Worm (Caenorhabditis elegans): ENCODE data around the gene str-207.

DNA sequence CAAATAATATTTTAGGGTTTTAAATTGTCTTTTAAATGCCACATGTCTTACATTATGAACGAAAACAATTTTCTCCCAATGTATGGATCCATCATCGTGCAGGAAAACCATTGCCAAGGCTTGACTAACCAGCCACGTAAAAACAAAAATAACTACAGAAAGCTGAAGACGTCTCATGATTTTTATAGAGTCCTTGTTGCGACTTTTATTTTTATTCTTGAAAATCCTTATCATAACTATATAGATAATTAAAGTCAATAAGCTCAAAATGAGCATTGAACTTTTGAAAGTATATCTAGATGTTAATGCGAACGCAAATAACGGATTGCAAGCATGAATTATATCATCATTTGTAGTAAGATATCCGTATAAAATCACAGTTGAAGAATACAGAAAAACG, 28.6 kb downstream of the str-207 start:
- TF ChIP-seq pha-4 (GFP tag; IDR thresholded peaks at IDR 0.05) = no peak
- no peak for TF ChIP-seq pha-4 (tag; optimal IDR thresholded peaks at IDR 0.05)
- TF ChIP-seq nhr-41 (GFP tag; IDR thresholded peaks at IDR 0.05) = no peak
- no peak for TF ChIP-seq lir-3 (tag; optimal IDR thresholded peaks at IDR 0.05)
- TF ChIP-seq nhr-111 (GFP tag; optimal IDR thresholded peaks at IDR 0.05) = no peak
- no peak for TF ChIP-seq unc-62 (GFP tag; optimal IDR thresholded peaks at IDR 0.05 in 1 of 2)
- TF ChIP-seq unc-62 (tag; optimal IDR thresholded peaks at IDR 0.05) = no peak
- TF ChIP-seq nhr-48 (tag; optimal IDR thresholded peaks at IDR 0.05) = no peak
- TF ChIP-seq pqm-1 (tag; optimal IDR thresholded peaks at IDR 0.05) = no peak
- no peak for TF ChIP-seq nhr-77 (tag; optimal IDR thresholded peaks at IDR 0.05)
- no peak for TF ChIP-seq snpc-4 (tag; optimal IDR thresholded peaks at IDR 0.05)
- TF ChIP-seq zip-2 (tag; optimal IDR thresholded peaks at IDR 0.05) = no peak
- no peak for TF ChIP-seq nhr-6 (tag; optimal IDR thresholded peaks at IDR 0.05)
- TF ChIP-seq mep-1 (tag; optimal IDR thresholded peaks at IDR 0.05) = no peak
